Worm (Caenorhabditis elegans): ENCODE measurements around the gene hil-1.

ce11 chrV:14978205-14978751 is 28.7 kb downstream of the hil-1 start, which contains the start of the genes grd-12 and F02D8.1:
- TF ChIP-seq dve-1 (tag; optimal IDR thresholded peaks at IDR 0.05; ENCODE audit: insufficient read depth) = no peak
- TF ChIP-seq nhr-237 (tag; optimal IDR thresholded peaks at IDR 0.05) = no peak

Data from whole organism, L4 larva.